Worm (Caenorhabditis elegans): ENCODE results near the gene D1044.4.

DNA sequence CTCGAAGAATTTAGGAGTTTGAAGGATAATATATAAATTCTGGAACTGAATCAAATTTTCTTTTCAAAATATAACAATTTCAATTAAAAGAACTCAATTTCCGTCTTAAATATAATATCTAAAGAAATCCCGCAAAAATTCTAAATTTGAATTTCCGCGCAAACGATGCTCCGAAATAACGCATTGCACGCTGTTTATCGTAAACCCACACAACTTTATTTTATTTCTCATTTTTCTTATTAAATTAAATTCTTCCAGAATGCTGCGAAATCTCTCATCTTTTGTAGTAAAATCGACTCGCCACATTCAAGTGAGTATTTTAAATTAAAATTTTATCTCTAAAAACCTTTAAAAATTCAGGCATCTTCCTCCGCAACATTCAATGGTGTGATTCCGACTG, 22.9 kb downstream of the D1044.4 start, which contains the start of gene R02F2.9:
- no peak for TF ChIP-seq ama-1 (optimal IDR thresholded peaks at IDR 0.05)
- TF ChIP-seq ceh-13 (GFP tag; optimal IDR thresholded peaks at IDR 0.05), result no peak
- TF ChIP-seq hnd-1 (tag; optimal IDR thresholded peaks at IDR 0.05), result no peak
- no peak for TF ChIP-seq B0310.2 (tag; optimal IDR thresholded peaks at IDR 0.05)
- TF ChIP-seq sea-1 (GFP tag; conservative IDR thresholded peaks at IDR 0.05), result no peak
- no peak for TF ChIP-seq hmbx-1 (tag; optimal IDR thresholded peaks at IDR 0.05)
- no peak for TF ChIP-seq tra-4 (tag; optimal IDR thresholded peaks at IDR 0.05)

All from whole organism, early embryonic.